Fruit fly (Drosophila melanogaster) whole organism, embryonic: ENCODE measurements around the gene Cngl.
A peak's percentile ranks its signal among the peaks of the same experiment; 100 is the strongest.

Source experiments
- Ada2b ChIP-seq: fragments of 200-800 bp; sonication (Bioruptor generic); IDR thresholded peaks from 2 replicates; pipeline ENCODE4 v1.3.6; 2022; ENCODE audit warnings: missing biosample characterization, missing genetic modification characterization
- Bteb2 ChIP-seq: fragments of 200-800 bp; sonication (Bioruptor generic); optimal IDR thresholded peaks from 2 replicates; lab custom pipeline; 2016; ENCODE audit warnings: missing biosample characterization, missing genetic modification characterization
- CG10209 ChIP-seq: fragments of 200-800 bp; sonication (Bioruptor generic); optimal IDR thresholded peaks from 3 replicates; lab custom pipeline; 2017; ENCODE audit warnings: missing biosample characterization, mild to moderate bottlenecking, missing genetic modification characterization, missing genetic modification reagents
- CG11696 ChIP-seq: fragments of 200-800 bp; sonication (Bioruptor generic); IDR thresholded peaks from 2 replicates; pipeline ENCODE4 v1.3.6; 2022; ENCODE audit warnings: missing biosample characterization, missing genetic modification characterization
- CG12155 ChIP-seq: fragments of 200-800 bp; sonication (Bioruptor generic); optimal IDR thresholded peaks from 3 replicates; lab custom pipeline; 2016; ENCODE audit warnings: missing biosample characterization, missing genetic modification characterization
- CG12299 ChIP-seq: fragments of 200-800 bp; sonication (Bioruptor generic); optimal IDR thresholded peaks from 2 replicates; lab custom pipeline; 2018; ENCODE audit warnings: missing biosample characterization, mild to moderate bottlenecking, missing genetic modification characterization
- CG14860 ChIP-seq: fragments of 200-800 bp; sonication (Bioruptor generic); IDR thresholded peaks from 3 replicates; pipeline ENCODE4 v1.3.6; 2022; ENCODE audit warnings: missing biosample characterization, missing genetic modification characterization; ENCODE audit not compliant: partially characterized antibody
- CG14965 ChIP-seq: fragments of 200-800 bp; sonication (Bioruptor generic); optimal IDR thresholded peaks from 2 replicates; lab custom pipeline; 2016; ENCODE audit warnings: missing biosample characterization, missing genetic modification characterization, borderline replicate concordance
- CG15073 ChIP-seq: fragments of 200-800 bp; sonication (Bioruptor generic); optimal IDR thresholded peaks from 2 replicates; lab custom pipeline; 2016; ENCODE audit warnings: missing biosample characterization, missing genetic modification characterization
- CG16779 ChIP-seq: fragments of 200-800 bp; sonication (Bioruptor generic); IDR thresholded peaks from 2 replicates; pipeline ENCODE4 v1.3.6; 2022; ENCODE audit warnings: missing biosample characterization, missing genetic modification characterization
- CG16863 ChIP-seq: fragments of 200-800 bp; sonication (Bioruptor generic); optimal IDR thresholded peaks from 3 replicates; lab custom pipeline; 2016; ENCODE audit warnings: missing biosample characterization, missing genetic modification characterization
- CG17361 ChIP-seq: fragments of 200-800 bp; sonication (Bioruptor generic); IDR thresholded peaks from 3 replicates; pipeline ENCODE4 v1.3.6; 2022; ENCODE audit warnings: missing biosample characterization, missing genetic modification characterization
- CG2875 ChIP-seq: fragments of 200-800 bp; sonication (Bioruptor generic); optimal IDR thresholded peaks from 2 replicates; lab custom pipeline; 2017; ENCODE audit warnings: missing biosample characterization, mild to moderate bottlenecking, missing genetic modification characterization, missing genetic modification reagents
- CG30431 ChIP-seq: fragments of 200-800 bp; sonication (Bioruptor generic); optimal IDR thresholded peaks from 2 replicates; lab custom pipeline; 2017; ENCODE audit warnings: missing biosample characterization, missing genetic modification characterization
- CG5953 ChIP-seq: fragments of 200-800 bp; sonication (Bioruptor generic); IDR thresholded peaks from 2 replicates; pipeline ENCODE4 v1.3.6; 2022; ENCODE audit warnings: missing biosample characterization, missing genetic modification characterization
- CG7372 ChIP-seq: fragments of 200-800 bp; sonication (Bioruptor generic); IDR thresholded peaks from 2 replicates; pipeline ENCODE4 v1.3.6; 2022; ENCODE audit warnings: missing biosample characterization, missing genetic modification characterization
- CG7928 ChIP-seq: fragments of 200-800 bp; sonication (Bioruptor generic); optimal IDR thresholded peaks from 2 replicates; lab custom pipeline; 2017; ENCODE audit warnings: missing biosample characterization, mild to moderate bottlenecking, missing genetic modification characterization
- CG8290 ChIP-seq, 3 experiments: fragments of 200-800 bp; sonication (Bioruptor generic); optimal IDR thresholded peaks; 2 replicates each; lab custom pipeline; 2016 to 2019; ENCODE audit warnings: missing biosample characterization in 3 of 3, missing genetic modification characterization in 3 of 3, mild to moderate bottlenecking in 2 of 3, moderate library complexity in 1 of 3
- CTCF ChIP-seq: fragments of 200-800 bp; sonication (Bioruptor generic); optimal IDR thresholded peaks from 2 replicates; lab custom pipeline; 2017; ENCODE audit warnings: missing biosample characterization, mild to moderate bottlenecking, missing genetic modification characterization, moderate library complexity
- Doc2 ChIP-seq: fragments of 200-800 bp; sonication (Bioruptor generic); IDR thresholded peaks from 2 replicates; pipeline ENCODE4 v1.3.6; 2022; ENCODE audit warnings: missing biosample characterization, missing genetic modification characterization
- HmgZ ChIP-seq: fragments of 200-800 bp; sonication (Bioruptor generic); optimal IDR thresholded peaks from 2 replicates; lab custom pipeline; 2018; ENCODE audit warnings: missing biosample characterization, mild to moderate bottlenecking, missing genetic modification characterization
- Hsf ChIP-seq: fragments of 200-800 bp; sonication (Bioruptor generic); optimal IDR thresholded peaks from 3 replicates; lab custom pipeline; 2016; ENCODE audit warnings: missing biosample characterization, missing genetic modification characterization
- Lpt ChIP-seq: fragments of >200 bp; optimal IDR thresholded peaks from 2 replicates; lab custom pipeline; 2018; ENCODE audit warnings: missing biosample characterization, missing genetic modification characterization
- MESR4 ChIP-seq: fragments of 200-800 bp; sonication (Bioruptor generic); optimal IDR thresholded peaks from 2 replicates; lab custom pipeline; 2018; ENCODE audit warnings: missing biosample characterization, mild to moderate bottlenecking, missing genetic modification characterization, moderate library complexity
- MTF-1 ChIP-seq: fragments of 200-800 bp; sonication (Bioruptor generic); optimal IDR thresholded peaks from 2 replicates; lab custom pipeline; 2018; ENCODE audit warnings: missing biosample characterization, mild to moderate bottlenecking, missing genetic modification characterization, borderline replicate concordance
- Mad ChIP-seq: fragments of 200-800 bp; sonication (Bioruptor generic); optimal IDR thresholded peaks from 2 replicates; lab custom pipeline; 2016; ENCODE audit warnings: missing biosample characterization, missing genetic modification characterization
- Mes4 ChIP-seq: fragments of 200-800 bp; sonication (Bioruptor generic); optimal IDR thresholded peaks from 2 replicates; lab custom pipeline; 2016; ENCODE audit warnings: missing biosample characterization, missing genetic modification characterization
- Side ChIP-seq: fragments of 200-800 bp; sonication (Bioruptor generic); optimal IDR thresholded peaks from 2 replicates; lab custom pipeline; 2016; ENCODE audit warnings: missing biosample characterization, missing genetic modification characterization
- Six4 ChIP-seq: fragments of 200-800 bp; sonication (Bioruptor generic); optimal IDR thresholded peaks from 2 replicates; lab custom pipeline; 2016; ENCODE audit warnings: missing biosample characterization, missing genetic modification characterization
- Sox102F ChIP-seq: fragments of 200-800 bp; sonication (Bioruptor generic); optimal IDR thresholded peaks from 2 replicates; lab custom pipeline; 2018; ENCODE audit warnings: missing biosample characterization, mild to moderate bottlenecking, missing genetic modification characterization, moderate library complexity
- Tbp ChIP-seq: fragments of >200 bp; optimal IDR thresholded peaks from 2 replicates; lab custom pipeline; 2018; ENCODE audit warnings: missing biosample characterization, missing genetic modification characterization
- aop ChIP-seq: fragments of 200-800 bp; sonication (Bioruptor generic); IDR thresholded peaks from 2 replicates; pipeline ENCODE4 v1.3.6; 2022; ENCODE audit warnings: missing biosample characterization, missing genetic modification characterization
- bowl ChIP-seq: fragments of 200-800 bp; sonication (Bioruptor generic); IDR thresholded peaks from 2 replicates; pipeline ENCODE4 v1.3.6; 2022; ENCODE audit warnings: missing biosample characterization, missing genetic modification characterization
- ci ChIP-seq: fragments of 200-800 bp; sonication (Bioruptor generic); IDR thresholded peaks from 3 replicates; pipeline ENCODE4 v1.3.6; 2022; ENCODE audit warnings: missing biosample characterization, missing genetic modification characterization
- dmrt11E ChIP-seq: fragments of 200-800 bp; sonication (Bioruptor generic); optimal IDR thresholded peaks from 3 replicates; lab custom pipeline; 2018; ENCODE audit warnings: missing biosample characterization, mild to moderate bottlenecking, missing genetic modification characterization, moderate library complexity
- dmrt99B ChIP-seq: fragments of 200-800 bp; sonication (Bioruptor generic); optimal IDR thresholded peaks from 2 replicates; lab custom pipeline; 2018; ENCODE audit warnings: missing biosample characterization, mild to moderate bottlenecking, missing genetic modification characterization, moderate library complexity
- gem ChIP-seq: fragments of 200-800 bp; sonication (Bioruptor generic); optimal IDR thresholded peaks from 2 replicates; lab custom pipeline; 2019; ENCODE audit warnings: missing biosample characterization, mild to moderate bottlenecking, missing genetic modification characterization, moderate library complexity
- gfzf ChIP-seq: fragments of 200-800 bp; sonication (Bioruptor generic); optimal IDR thresholded peaks from 2 replicates; lab custom pipeline; 2016; ENCODE audit warnings: missing biosample characterization, mild to moderate bottlenecking, missing genetic modification characterization, moderate library complexity
- gsb-n ChIP-seq: fragments of 200-800 bp; sonication (Bioruptor generic); optimal IDR thresholded peaks from 3 replicates; lab custom pipeline; 2018; ENCODE audit warnings: missing biosample characterization, mild to moderate bottlenecking, missing genetic modification characterization
- h ChIP-seq: fragments of >200 bp; optimal IDR thresholded peaks from 2 replicates; lab custom pipeline; 2017
- insv ChIP-seq, 2 experiments: fragments of 200-800 bp; sonication (Bioruptor generic); optimal IDR thresholded peaks; 3 replicates each; lab custom pipeline; 2016 to 2018; ENCODE audit warnings: missing biosample characterization in 2 of 2, missing genetic modification characterization in 2 of 2
- inv ChIP-seq: fragments of 200-800 bp; sonication (Bioruptor generic); IDR thresholded peaks from 2 replicates; pipeline ENCODE4 v1.3.6; 2022; ENCODE audit warnings: missing biosample characterization, missing genetic modification characterization; ENCODE audit not compliant: partially characterized antibody
- odd ChIP-seq: fragments of 200-800 bp; sonication (Bioruptor generic); optimal IDR thresholded peaks from 2 replicates; lab custom pipeline; 2017; ENCODE audit warnings: missing biosample characterization, mild to moderate bottlenecking, missing genetic modification characterization
- pan ChIP-seq, 4 experiments: fragments of >200 bp in 3 of 4; fragments of 200-800 bp in 1 of 4; sonication (Bioruptor generic) in 1 of 4; optimal IDR thresholded peaks in 3 of 4; IDR thresholded peaks in 1 of 4; 2 replicates each; pipeline versions ENCODE4 v1.3.6 to Lab custom; 2017 to 2022; ENCODE audit warnings: missing biosample characterization in 2 of 4, missing genetic modification characterization in 2 of 4, mixed read lengths in 1 of 4
- repo ChIP-seq: fragments of 200-800 bp; sonication (Bioruptor generic); optimal IDR thresholded peaks from 2 replicates; lab custom pipeline; 2016; ENCODE audit warnings: missing biosample characterization, missing genetic modification characterization
- sens-2 ChIP-seq: fragments of 200-800 bp; sonication (Bioruptor generic); IDR thresholded peaks from 2 replicates; pipeline ENCODE4 v1.3.6; 2022; ENCODE audit warnings: missing biosample characterization, missing genetic modification characterization
- stc ChIP-seq: fragments of 200-800 bp; sonication (Bioruptor generic); IDR thresholded peaks from 2 replicates; pipeline ENCODE4 v1.3.6; 2022; ENCODE audit warnings: missing biosample characterization, missing genetic modification characterization
- z ChIP-seq: fragments of 200-800 bp; sonication (Bioruptor generic); IDR thresholded peaks from 3 replicates; pipeline ENCODE4 v1.3.6; 2022; ENCODE audit warnings: missing biosample characterization, missing genetic modification characterization
- zfh1 ChIP-seq: fragments of 200-800 bp; sonication (Bioruptor generic); IDR thresholded peaks from 3 replicates; pipeline ENCODE4 v1.3.6; 2022; ENCODE audit warnings: missing biosample characterization, missing genetic modification characterization

Gene Cngl

DNA sequence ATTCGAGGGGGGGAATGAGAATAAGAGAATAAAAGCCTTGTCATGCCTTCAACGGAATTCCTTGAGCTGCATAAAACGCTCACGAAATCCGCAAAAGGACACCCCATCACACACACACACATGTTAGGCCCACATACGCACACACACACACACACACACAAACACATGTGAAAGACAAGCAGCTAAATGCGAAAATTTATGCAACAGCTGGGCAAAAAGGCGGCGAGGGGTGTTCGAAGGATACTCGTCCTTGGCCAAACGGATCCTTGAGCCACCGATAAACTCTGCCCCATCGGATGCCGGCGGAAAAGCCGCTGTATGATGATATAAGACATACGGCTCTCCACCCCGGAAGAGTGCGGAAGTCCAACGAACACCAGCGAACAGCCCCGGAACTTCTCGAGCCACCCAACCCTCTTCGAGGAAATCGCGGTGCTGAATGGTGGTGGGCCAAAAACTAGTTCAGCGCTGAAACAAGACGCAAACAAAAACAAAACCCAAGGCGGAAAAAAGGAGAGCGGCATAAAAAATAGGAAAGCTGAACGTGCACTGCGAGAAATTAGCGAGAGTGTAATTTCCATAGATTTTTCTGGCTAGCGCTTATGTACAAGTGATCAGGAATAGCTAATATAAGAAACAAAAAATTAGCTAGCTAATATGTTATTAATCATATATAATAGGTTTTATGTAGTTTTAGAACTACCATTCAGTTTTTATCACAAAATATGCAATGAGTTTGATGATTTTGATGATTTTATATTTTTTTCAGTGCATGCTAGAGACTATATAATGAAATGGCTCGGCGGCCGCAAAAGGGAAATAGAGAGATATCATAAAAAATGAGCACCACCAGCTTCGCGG, 57.3 kb downstream of the Cngl start (continued):
- peak; percentile 48; the same call in 1 of the 2 replicates for TF ChIP-seq CG7372 (GFP tag; lab: Robert Waterston, UW)
- TF ChIP-seq MESR4, result no peak
- TF ChIP-seq CG15073 (GFP tag; lab: Kevin White, UChicago), result no peak
- TF ChIP-seq CG7928 (GFP tag; lab: Kevin White, UChicago), result no peak
- TF ChIP-seq Bteb2, result no peak
- no peak for TF ChIP-seq Tbp (GFP tag; lab: Kevin White, UChicago)
- TF ChIP-seq CG16863 (GFP tag; lab: Kevin White, UChicago), result no peak
- peak; percentile 32; the same call in 1 of the 2 replicates for TF ChIP-seq Ada2b (GFP tag; lab: Robert Waterston, UW)
- no peak for TF ChIP-seq CTCF (GFP tag; lab: Kevin White, UChicago)
- peak; percentile 61 for TF ChIP-seq Sox102F (GFP tag; lab: Kevin White, UChicago)
- TF ChIP-seq Mes4 (GFP tag; lab: Kevin White, UChicago), result no peak
- TF ChIP-seq CG17361 (GFP tag; lab: Robert Waterston, UW), result peak; percentile 69
- TF ChIP-seq gfzf, result no peak
- TF ChIP-seq Side, result no peak
- no peak for TF ChIP-seq CG14965 (GFP tag; lab: Kevin White, UChicago)
- TF ChIP-seq gsb-n (tag; lab: Kevin White, UChicago), result peak; percentile 43
- no peak for TF ChIP-seq sens-2
- TF ChIP-seq CG16779, result no peak
- no peak for TF ChIP-seq CG8290 (GFP tag; optimal IDR thresholded peaks at IDR 0.05; lab: Kevin White, UChicago)
- TF ChIP-seq CG8290 (tag; optimal IDR thresholded peaks at IDR 0.05; lab: Kevin White, UChicago), result no peak
- no peak for TF ChIP-seq Six4 (GFP tag; lab: Kevin White, UChicago)
- TF ChIP-seq gem (tag; lab: Kevin White, UChicago), result peak; percentile 77
- TF ChIP-seq Lpt (GFP tag; lab: Kevin White, UChicago), result no peak
- TF ChIP-seq stc, result peak; percentile 33; the same call in 1 of the 2 replicates
- peak; percentile 35 for TF ChIP-seq CG10209 (GFP tag; lab: Kevin White, UChicago)
- TF ChIP-seq Mad (GFP tag; lab: Kevin White, UChicago), result no peak
- no peak for TF ChIP-seq repo
- no peak for TF ChIP-seq CG11696 (GFP tag; lab: Robert Waterston, UW)
- 0 out of 3 replicates have a peak, but pooled peaks have one; percentile 12 for TF ChIP-seq zfh1 (GFP tag; lab: Robert Waterston, UW)
- no peak for TF ChIP-seq pan (optimal IDR thresholded peaks at IDR 0.05; lab: Kevin White, UChicago)
- TF ChIP-seq pan (GFP tag; optimal IDR thresholded peaks at IDR 0.05 in 1 of 2, IDR thresholded peaks at IDR 0.05 in 1 of 2), result peak in 1 of 2 experiments; percentile 58
- peak; percentile 47 for TF ChIP-seq CG12299 (tag; lab: Kevin White, UChicago)
- TF ChIP-seq z (GFP tag; lab: Robert Waterston, UW), result no peak
- peak; percentile 78 for TF ChIP-seq dmrt99B (tag; lab: Kevin White, UChicago)
- no peak for TF ChIP-seq CG14860 (GFP tag; lab: Robert Waterston, UW)
- peak; percentile 32 for TF ChIP-seq dmrt11E (tag; lab: Kevin White, UChicago)
- peak; percentile 49; the same call in 1 of the 3 replicates for TF ChIP-seq ci (GFP tag; lab: Robert Waterston, UW)
- TF ChIP-seq inv (GFP tag; lab: Robert Waterston, UW), result no peak
- no peak for TF ChIP-seq MTF-1 (GFP tag; lab: Kevin White, UChicago)
- TF ChIP-seq aop, result no peak
- no peak for TF ChIP-seq CG12155 (GFP tag; lab: Kevin White, UChicago)
- peak; percentile 36 for TF ChIP-seq CG2875 (GFP tag; lab: Kevin White, UChicago)
- no peak for TF ChIP-seq insv (GFP tag; optimal IDR thresholded peaks at IDR 0.05; lab: Kevin White, UChicago)
- TF ChIP-seq Doc2 (GFP tag; lab: Robert Waterston, UW), result no peak
- TF ChIP-seq odd (GFP tag; lab: Kevin White, UChicago), result peak; percentile 19
- TF ChIP-seq bowl (GFP tag; lab: Robert Waterston, UW), result no peak
- no peak for TF ChIP-seq h (lab: Kevin White, UChicago)
- TF ChIP-seq CG5953 (GFP tag; lab: Robert Waterston, UW), result no peak
- peak; percentile 31 for TF ChIP-seq Hsf (GFP tag; lab: Kevin White, UChicago)
- TF ChIP-seq CG30431 (GFP tag; lab: Kevin White, UChicago), result peak; percentile 17
- peak; percentile 17 for TF ChIP-seq HmgZ (tag; lab: Kevin White, UChicago)
